Fruit fly (Drosophila melanogaster) Kc167 (cell line): ENCODE results near the gene CG18417.

Source experiments
- insv ChIP-seq: fragments of >200 bp; optimal IDR thresholded peaks from 3 replicates; lab custom pipeline; 2018; ENCODE audit warnings: missing external identifiers
- psq ChIP-seq: fragments of >200 bp; optimal IDR thresholded peaks from 2 replicates; lab custom pipeline; 2017; ENCODE audit warnings: missing external identifiers

dm6 chr3L:7404081-7404480 is 4.2 kb downstream of the CG18417 start, which contains the start of gene CG8560:
- TF ChIP-seq insv (no peak), psq (no peak)
